Worm (Caenorhabditis elegans) whole organism, late embryonic: ENCODE data around the gene M110.8.

Experiments used
- Y22D7AL.16 ChIP-seq: sonication (generic microtip); optimal IDR thresholded peaks from 2 replicates; lab custom pipeline; 2016; ENCODE audit warnings: missing genetic modification characterization, missing compliant biosample characterization
- ama-1 ChIP-seq: fragments of 150-350 bp; optimal IDR thresholded peaks from 2 replicates; lab custom pipeline; 2014
- ceh-14 ChIP-seq: sonication (generic microtip); optimal IDR thresholded peaks from 2 replicates; lab custom pipeline; 2016; ENCODE audit warnings: missing genotype, missing genetic modification characterization, missing compliant biosample characterization
- ceh-2 ChIP-seq: sonication (generic microtip); optimal IDR thresholded peaks from 2 replicates; lab custom pipeline; 2016; ENCODE audit warnings: missing genotype, missing genetic modification characterization, missing compliant biosample characterization
- ceh-30 ChIP-seq: fragments of 150-350 bp; optimal IDR thresholded peaks from 2 replicates; lab custom pipeline; 2014; ENCODE audit warnings: missing biosample characterization, missing genetic modification characterization
- ceh-31 ChIP-seq: sonication (generic microtip); optimal IDR thresholded peaks from 2 replicates; lab custom pipeline; 2016; ENCODE audit warnings: missing genetic modification characterization, missing compliant biosample characterization
- hlh-13 ChIP-seq: fragments of 200-800 bp; sonication (Bioruptor generic); optimal IDR thresholded peaks from 2 replicates; lab custom pipeline; 2018; ENCODE audit warnings: mild to moderate bottlenecking, missing genetic modification characterization, missing compliant biosample characterization
- madf-2 ChIP-seq: sonication (generic microtip); optimal IDR thresholded peaks from 2 replicates; lab custom pipeline; 2017; ENCODE audit warnings: missing genetic modification characterization, missing compliant biosample characterization
- nhr-11 ChIP-seq: fragments of 150-350 bp; optimal IDR thresholded peaks from 2 replicates; lab custom pipeline; 2014; ENCODE audit warnings: missing biosample characterization, missing genetic modification characterization
- pqm-1 ChIP-seq: sonication (generic microtip); optimal IDR thresholded peaks from 2 replicates; lab custom pipeline; 2016; ENCODE audit warnings: missing genetic modification characterization, missing compliant biosample characterization
- tbx-2 ChIP-seq: sonication (generic microtip); optimal IDR thresholded peaks from 2 replicates; lab custom pipeline; 2016; ENCODE audit warnings: missing genetic modification characterization, missing compliant biosample characterization

ce11 chrII:8222309-8223065 is 13.1 kb upstream of the M110.8 start, which contains the start of gene dab-1:
- TF ChIP-seq ama-1 (no peak), ceh-31 (peak; percentile 6), ceh-30 (no peak), tbx-2 (tag; lab: Kevin White, UChicago) (no peak), Y22D7AL.16 (tag; lab: Kevin White, UChicago) (no peak), ceh-14 (tag; lab: Kevin White, UChicago) (no peak), ceh-2 (tag; lab: Kevin White, UChicago) (no peak), hlh-13 (GFP tag; lab: Kevin White, UChicago) (no peak), pqm-1 (tag; lab: Kevin White, UChicago) (no peak), nhr-11 (tag; lab: Kevin White, UChicago) (no peak), madf-2 (no peak)
